Fruit fly (Drosophila melanogaster) whole organism, wandering third instar larva: Measurements from ENCODE around the gene ArfGAP1.

Experiments
- CG32264 ChIP-seq: fragments of 200-800 bp; sonication (Bioruptor generic); optimal IDR thresholded peaks from 2 replicates; lab custom pipeline; 2016; ENCODE audit warnings: missing biosample characterization, missing genetic modification characterization
- Dfd ChIP-seq: fragments of >200 bp; optimal IDR thresholded peaks from 2 replicates; lab custom pipeline; 2017; ENCODE audit warnings: missing biosample characterization, missing genetic modification characterization
- Dif ChIP-seq: fragments of 200-275, 200-300 bp; sonication (Bioruptor generic); optimal IDR thresholded peaks from 2 replicates; lab custom pipeline; 2018; ENCODE audit warnings: missing biosample characterization, missing genetic modification characterization; ENCODE audit not compliant: partially characterized antibody
- HLH106 ChIP-seq: fragments of 200-800 bp; optimal IDR thresholded peaks from 3 replicates; lab custom pipeline; 2019; ENCODE audit warnings: missing biosample characterization, mild to moderate bottlenecking, missing genetic modification characterization, moderate library complexity
- Hnf4 ChIP-seq: fragments of 200-800 bp; sonication (Bioruptor generic); optimal IDR thresholded peaks from 2 replicates; lab custom pipeline; 2016; ENCODE audit warnings: missing biosample characterization, mild to moderate bottlenecking, missing genetic modification characterization
- Hr78 ChIP-seq: fragments of >200 bp; optimal IDR thresholded peaks from 2 replicates; lab custom pipeline; 2017; ENCODE audit warnings: missing biosample characterization, missing genetic modification characterization
- Jra ChIP-seq: sonication (Bioruptor generic); optimal IDR thresholded peaks from 2 replicates; lab custom pipeline; 2016; ENCODE audit warnings: missing biosample characterization, missing genetic modification characterization
- Myc ChIP-seq: fragments of >200 bp; optimal IDR thresholded peaks from 2 replicates; lab custom pipeline; 2017
- N ChIP-seq: fragments of >200 bp; optimal IDR thresholded peaks from 2 replicates; lab custom pipeline; 2018; ENCODE audit warnings: missing biosample characterization, missing external identifiers, missing genetic modification characterization
- OdsH ChIP-seq: fragments of 200-800 bp; sonication (Bioruptor generic); optimal IDR thresholded peaks from 2 replicates; lab custom pipeline; 2016; ENCODE audit warnings: missing biosample characterization, mild to moderate bottlenecking, missing genetic modification characterization
- Sp1 ChIP-seq: fragments of 200-800 bp; sonication (Bioruptor generic); optimal IDR thresholded peaks from 3 replicates; lab custom pipeline; 2019; ENCODE audit warnings: missing biosample characterization, mild to moderate bottlenecking, missing genetic modification characterization, moderate library complexity
- br ChIP-seq: fragments of 200-800 bp; sonication (Bioruptor generic); optimal IDR thresholded peaks from 2 replicates; lab custom pipeline; 2016; ENCODE audit warnings: missing biosample characterization, missing genetic modification characterization
- brk ChIP-seq: fragments of 200-800 bp; sonication (Bioruptor generic); optimal IDR thresholded peaks from 2 replicates; lab custom pipeline; 2016; ENCODE audit warnings: missing biosample characterization, mild to moderate bottlenecking, missing genetic modification characterization
- dl ChIP-seq, 2 experiments: fragments of 175-275, 200-275 bp in 1 of 2; fragments of 200-275 bp in 1 of 2; sonication (Bioruptor generic); optimal IDR thresholded peaks; lab custom pipeline; 2018; ENCODE audit warnings: mild to moderate bottlenecking in 2 of 2, missing biosample characterization in 2 of 2, missing genetic modification characterization in 2 of 2, moderate library complexity in 2 of 2; ENCODE audit not compliant: partially characterized antibody in 2 of 2, insufficient read depth in 1 of 2
- dmrt93B ChIP-seq: fragments of 200-800 bp; sonication (Bioruptor generic); optimal IDR thresholded peaks from 2 replicates; lab custom pipeline; 2018; ENCODE audit warnings: missing biosample characterization, mild to moderate bottlenecking, missing genetic modification characterization
- ey ChIP-seq: fragments of 200-800 bp; sonication (Bioruptor generic); optimal IDR thresholded peaks from 2 replicates; lab custom pipeline; 2016; ENCODE audit warnings: missing biosample characterization, missing genetic modification characterization
- foxo ChIP-seq, 2 experiments: fragments of 200-800 bp; sonication (Bioruptor generic); optimal IDR thresholded peaks; 2 replicates in 1 of 2; 3 replicates in 1 of 2; lab custom pipeline; 2016 to 2017; ENCODE audit warnings: missing biosample characterization in 2 of 2, missing genetic modification characterization in 2 of 2
- fru ChIP-seq: fragments of 200-800 bp; sonication (Bioruptor generic); optimal IDR thresholded peaks from 3 replicates; lab custom pipeline; 2016; ENCODE audit warnings: missing biosample characterization, mild to moderate bottlenecking, missing genetic modification characterization
- h ChIP-seq: fragments of 200-800 bp; sonication (Bioruptor generic); optimal IDR thresholded peaks from 3 replicates; lab custom pipeline; 2016; ENCODE audit warnings: missing biosample characterization, mild to moderate bottlenecking, missing genetic modification characterization
- jim ChIP-seq: fragments of 175-275, 200-325 bp; sonication (Bioruptor generic); optimal IDR thresholded peaks from 2 replicates; lab custom pipeline; 2016; ENCODE audit warnings: missing biosample characterization, mild to moderate bottlenecking, missing genetic modification characterization
- lola ChIP-seq: fragments of >200 bp; optimal IDR thresholded peaks from 2 replicates; lab custom pipeline; 2017; ENCODE audit warnings: missing biosample characterization, missing genetic modification characterization
- psq ChIP-seq: fragments of 200-800 bp; sonication (Bioruptor generic); optimal IDR thresholded peaks from 3 replicates; lab custom pipeline; 2017; ENCODE audit warnings: missing biosample characterization, mild to moderate bottlenecking, missing genetic modification characterization, moderate library complexity
- rgr ChIP-seq: fragments of 200-800 bp; sonication (Bioruptor generic); optimal IDR thresholded peaks from 3 replicates; lab custom pipeline; 2016; ENCODE audit warnings: missing biosample characterization, mild to moderate bottlenecking, missing genetic modification characterization
- sage ChIP-seq: fragments of 200-800 bp; sonication (Bioruptor generic); optimal IDR thresholded peaks from 2 replicates; lab custom pipeline; 2016; ENCODE audit warnings: missing biosample characterization, mild to moderate bottlenecking, missing genetic modification characterization
- sv ChIP-seq: fragments of 200-800 bp; sonication (Bioruptor generic); optimal IDR thresholded peaks from 3 replicates; lab custom pipeline; 2016; ENCODE audit warnings: missing biosample characterization, missing genetic modification characterization
- woc ChIP-seq: sonication (Bioruptor generic); optimal IDR thresholded peaks from 2 replicates; lab custom pipeline; 2016; ENCODE audit warnings: missing biosample characterization, mild to moderate bottlenecking, missing genetic modification characterization

ArfGAP1 gene

dm6 chr3L:12461953-12462352, 44.6 kb upstream of the ArfGAP1 start:
- no peak for TF ChIP-seq sv (GFP tag; lab: Kevin White, UChicago)
- TF ChIP-seq fru (GFP tag; lab: Kevin White, UChicago): no peak
- TF ChIP-seq br (GFP tag; lab: Kevin White, UChicago): no peak

dm6 chr3L:12456916-12457662, 39.7 kb upstream of the ArfGAP1 start:
- peak; percentile 59 for TF ChIP-seq h (GFP tag; lab: Kevin White, UChicago)
- TF ChIP-seq Hnf4 (GFP tag; lab: Kevin White, UChicago): peak; percentile 14
- no peak for TF ChIP-seq Jra (GFP tag; lab: Kevin White, UChicago)
- TF ChIP-seq sage (GFP tag; lab: Kevin White, UChicago): no peak
- peak; percentile 10 for TF ChIP-seq br (GFP tag; lab: Kevin White, UChicago)
- peak; percentile 10 for TF ChIP-seq Dfd (GFP tag; lab: Kevin White, UChicago)
- TF ChIP-seq ey: peak; percentile 42
- peak; percentile 48 for TF ChIP-seq OdsH (GFP tag; lab: Kevin White, UChicago)
- peak in 1 of 2 experiments; percentile 56 for TF ChIP-seq foxo (GFP tag; optimal IDR thresholded peaks at IDR 0.05; lab: Kevin White, UChicago)
- no peak for TF ChIP-seq Hr78
- TF ChIP-seq rgr (GFP tag; lab: Kevin White, UChicago): peak; percentile 39
- TF ChIP-seq HLH106: peak; percentile 56
- TF ChIP-seq lola: no peak
- TF ChIP-seq woc (GFP tag; lab: Kevin White, UChicago): peak; percentile 35
- peak; percentile 58 for TF ChIP-seq Sp1 (GFP tag; lab: Kevin White, UChicago)
- peak; percentile 51 for TF ChIP-seq fru (GFP tag; lab: Kevin White, UChicago)
- peak; percentile 55 for TF ChIP-seq psq
- peak; percentile 24 for TF ChIP-seq sv (GFP tag; lab: Kevin White, UChicago)
- TF ChIP-seq Myc (lab: Kevin White, UChicago): no peak

- no peak for TF ChIP-seq CG32264 (GFP tag; lab: Kevin White, UChicago)
- TF ChIP-seq ey: no peak
- no peak for TF ChIP-seq fru (GFP tag; lab: Kevin White, UChicago)
- TF ChIP-seq dl (GFP tag; optimal IDR thresholded peaks at IDR 0.05; lab: Kevin White, UChicago; ENCODE audit: insufficient read depth in 1 of 2, partially characterized antibody in 2 of 2): no peak
- TF ChIP-seq, all 38 proteins: peak for 0
These were observed 37.7 kb upstream of the ArfGAP1 start for dm6 chr3L:12455034-12455433.

- TF ChIP-seq br (GFP tag; lab: Kevin White, UChicago) (no peak), HLH106 (no peak), Hr78 (no peak), Myc (lab: Kevin White, UChicago) (no peak), N (GFP tag; lab: Kevin White, UChicago) (no peak), rgr (GFP tag; lab: Kevin White, UChicago) (no peak), sv (GFP tag; lab: Kevin White, UChicago) (no peak), jim (GFP tag; lab: Kevin White, UChicago) (no peak), OdsH (GFP tag; lab: Kevin White, UChicago) (no peak)
These were observed 36.1 kb upstream of the ArfGAP1 start for dm6 chr3L:12453529-12453928.

dm6 chr3L:12447501-12447900, 30.1 kb upstream of the ArfGAP1 start:
- no peak for TF ChIP-seq Hr78
- no peak for TF ChIP-seq fru (GFP tag; lab: Kevin White, UChicago)

- TF ChIP-seq brk (GFP tag; lab: Kevin White, UChicago) (no peak), Hnf4 (GFP tag; lab: Kevin White, UChicago) (no peak), Dif (no peak)
These were observed 29.7 kb upstream of the ArfGAP1 start for dm6 chr3L:12447081-12447480.

- TF ChIP-seq lola: no peak
- TF ChIP-seq CG32264 (GFP tag; lab: Kevin White, UChicago): no peak
- peak; percentile 1 for TF ChIP-seq h (GFP tag; lab: Kevin White, UChicago)
- TF ChIP-seq dmrt93B (GFP tag; lab: Kevin White, UChicago): no peak
These were observed 26.7 kb upstream of the ArfGAP1 start for dm6 chr3L:12444040-12444439.
